Fruit fly (Drosophila melanogaster) whole organism: Measurements from ENCODE around the gene CG15023.

ENCODE experiments used
- CG8478 ChIP-seq: fragments of >200 bp; optimal IDR thresholded peaks from 2 replicates; lab custom pipeline; 2018; ENCODE audit warnings: inconsistent platforms
- Dll ChIP-seq: fragments of >200 bp; optimal IDR thresholded peaks from 2 replicates; lab custom pipeline; 2017
- EcR ChIP-seq, 2 experiments: fragments of >200 bp; optimal IDR thresholded peaks; 2 replicates each; lab custom pipeline; 2017; ENCODE audit warnings: missing biosample characterization in 2 of 2, missing genetic modification characterization in 2 of 2, missing genetic modification reagents in 2 of 2
- pan ChIP-seq: fragments of >200 bp; optimal IDR thresholded peaks from 2 replicates; lab custom pipeline; 2017
- psq ChIP-seq: fragments of >200 bp; optimal IDR thresholded peaks from 2 replicates; lab custom pipeline; 2017
- usp ChIP-seq: fragments of >200 bp; optimal IDR thresholded peaks from 2 replicates; lab custom pipeline; 2017; ENCODE audit warnings: missing biosample characterization, missing genetic modification characterization, mixed read lengths

CG15023 gene

DNA sequence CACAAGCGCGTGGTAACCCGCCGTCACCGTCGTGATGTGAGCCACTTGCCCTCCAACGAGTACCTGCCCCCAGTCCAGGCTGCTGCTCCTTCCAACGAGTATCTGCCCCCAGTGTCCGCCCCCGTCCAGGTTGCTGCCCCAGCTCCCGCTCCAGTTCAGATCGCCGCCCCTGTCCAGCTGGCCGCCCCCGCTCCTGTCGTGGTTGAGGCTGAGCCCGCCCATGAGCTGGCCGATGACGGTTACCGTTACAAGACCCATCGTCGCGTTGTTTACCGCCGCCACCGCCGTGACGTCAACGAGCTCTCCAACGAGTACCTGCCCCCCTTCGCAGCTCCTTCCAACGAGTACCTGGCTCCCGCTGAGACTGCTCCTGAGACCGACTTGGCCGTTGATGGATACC, 19.5 kb upstream of the CG15023 start:
- TF ChIP-seq pan (lab: Kevin White, UChicago) (no peak), usp (GFP tag; lab: Kevin White, UChicago) (no peak), Dll (lab: Kevin White, UChicago) (no peak), CG8478 (lab: Kevin White, UChicago) (no peak), psq (lab: Kevin White, UChicago) (no peak), EcR (GFP tag; optimal IDR thresholded peaks at IDR 0.05; lab: Kevin White, UChicago) (no peak)

- TF ChIP-seq CG8478 (lab: Kevin White, UChicago) (no peak), pan (lab: Kevin White, UChicago) (no peak), psq (lab: Kevin White, UChicago) (no peak), EcR (GFP tag; optimal IDR thresholded peaks at IDR 0.05; lab: Kevin White, UChicago) (no peak), usp (GFP tag; lab: Kevin White, UChicago) (no peak), Dll (lab: Kevin White, UChicago) (no peak)
Measured at dm6 chr3L:4479938-4480337, 18.6 kb upstream of the CG15023 start, which contains the start of gene CG7465. CG7465 (plus strand) TSS chr3L:4480283.

DNA sequence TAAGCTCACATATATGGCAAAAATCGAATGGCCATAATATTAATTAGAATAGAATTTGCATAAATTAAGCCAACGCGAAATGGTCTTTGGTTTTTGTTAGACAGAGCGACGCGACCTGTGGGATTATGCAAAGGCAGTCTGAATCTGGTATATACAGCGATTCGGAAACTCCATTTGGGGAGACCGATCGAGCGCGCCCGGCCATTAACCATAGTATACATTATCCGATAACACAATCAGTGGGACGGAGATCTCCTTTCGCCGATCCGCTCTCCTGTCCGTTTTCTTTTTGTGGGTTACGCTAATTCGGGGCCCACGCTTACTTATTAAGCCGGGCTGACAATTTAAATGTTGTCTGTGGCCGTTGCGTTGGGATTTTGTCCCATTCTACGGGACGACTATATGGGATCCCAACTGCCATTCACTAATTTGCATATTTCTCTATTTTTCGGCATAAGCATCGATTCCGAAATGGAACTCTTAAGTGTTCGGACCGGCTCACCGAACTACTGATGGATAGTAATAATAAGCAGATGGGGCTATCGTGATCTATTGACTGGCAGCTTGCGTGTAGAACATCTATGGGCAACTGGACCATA, 16.5 kb upstream of the CG15023 start:
- TF ChIP-seq EcR (GFP tag; optimal IDR thresholded peaks at IDR 0.05; lab: Kevin White, UChicago), result no peak
- no peak for TF ChIP-seq CG8478 (lab: Kevin White, UChicago)
- no peak for TF ChIP-seq psq (lab: Kevin White, UChicago)

dm6 chr3L:4475704-4476103, 14.4 kb upstream of the CG15023 start:
- TF ChIP-seq EcR (GFP tag; optimal IDR thresholded peaks at IDR 0.05; lab: Kevin White, UChicago) (no peak), psq (lab: Kevin White, UChicago) (no peak), pan (lab: Kevin White, UChicago) (no peak), usp (GFP tag; lab: Kevin White, UChicago) (no peak)

DNA sequence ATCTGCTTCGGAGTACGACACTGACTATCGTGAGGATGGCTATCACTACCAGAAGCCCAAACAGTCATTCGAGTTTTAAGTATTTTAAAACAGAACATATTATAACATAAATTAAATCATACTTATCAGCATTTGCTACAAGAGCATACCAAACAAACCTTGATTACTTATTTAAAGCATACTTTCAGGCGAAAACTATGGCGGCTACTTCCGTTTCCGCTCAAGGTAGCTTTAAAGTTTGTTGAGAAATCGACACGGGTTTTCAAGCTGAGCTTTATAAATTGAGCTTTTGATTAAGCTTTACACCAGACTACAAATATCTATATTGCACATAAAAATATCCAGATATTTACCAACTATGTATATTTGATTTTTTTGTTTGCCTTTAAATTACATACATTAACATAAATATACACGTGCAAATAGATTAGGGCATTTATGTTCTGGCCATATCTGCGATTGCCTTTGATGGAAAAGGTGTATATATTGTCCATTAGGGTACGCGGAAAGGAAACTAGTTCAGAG, 13.7 kb upstream of the CG15023 start:
- TF ChIP-seq EcR (GFP tag; optimal IDR thresholded peaks at IDR 0.05; lab: Kevin White, UChicago) (no peak), CG8478 (lab: Kevin White, UChicago) (no peak), usp (GFP tag; lab: Kevin White, UChicago) (no peak), Dll (lab: Kevin White, UChicago) (no peak), pan (lab: Kevin White, UChicago) (no peak), psq (lab: Kevin White, UChicago) (no peak)

DNA sequence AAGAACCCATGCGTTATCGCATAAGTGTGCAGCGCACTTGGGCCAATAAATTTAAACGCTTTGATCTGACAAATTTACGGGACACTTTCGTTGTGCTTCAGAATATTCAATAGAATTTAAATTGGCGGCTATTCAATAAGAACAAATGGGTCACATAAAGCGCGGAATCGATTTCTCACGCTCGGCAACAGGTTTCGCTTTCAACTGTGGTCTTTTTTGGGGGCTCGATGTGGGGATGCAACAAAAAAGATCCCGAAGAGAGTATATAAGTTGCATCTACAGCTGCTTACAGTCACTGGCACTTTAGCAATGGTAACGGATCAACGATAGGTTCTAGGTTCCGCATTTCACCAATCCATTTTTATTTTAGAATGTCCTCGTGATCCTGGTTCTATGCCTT, 11.5 kb upstream of the CG15023 start, which contains the start of gene CG11349:
CG11349 (plus strand) TSS at position 301 of the 400 bp plus-strand sequence.
- TF ChIP-seq CG8478 (lab: Kevin White, UChicago) (no peak), pan (lab: Kevin White, UChicago) (no peak), EcR (GFP tag; optimal IDR thresholded peaks at IDR 0.05; lab: Kevin White, UChicago) (no peak)

DNA sequence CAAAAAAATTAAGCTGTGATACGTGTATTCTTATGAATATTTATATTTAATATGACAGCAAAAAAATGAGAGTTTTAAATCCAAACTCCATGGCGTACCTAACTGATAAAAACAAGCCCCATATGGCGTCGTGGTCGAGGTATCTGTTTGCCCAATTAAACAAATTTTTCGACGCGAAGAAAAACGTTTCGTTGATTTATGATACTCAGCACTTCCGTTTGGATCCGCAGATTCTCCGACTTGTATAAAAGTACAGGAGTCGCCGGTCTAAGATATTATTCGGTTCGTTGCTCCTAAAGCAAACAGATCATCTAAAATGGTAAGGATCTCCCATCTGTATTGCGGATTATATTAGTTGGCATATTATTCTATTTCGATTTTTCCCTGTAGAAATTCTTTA, 10.1 kb upstream of the CG15023 start, which contains the start of gene CG32248:
CG32248 (plus strand) TSS at position 301 of the 400 bp plus-strand sequence.
- TF ChIP-seq CG8478 (lab: Kevin White, UChicago) (no peak), pan (lab: Kevin White, UChicago) (no peak), usp (GFP tag; lab: Kevin White, UChicago) (no peak), EcR (GFP tag; optimal IDR thresholded peaks at IDR 0.05; lab: Kevin White, UChicago) (no peak), Dll (lab: Kevin White, UChicago) (no peak), psq (lab: Kevin White, UChicago) (no peak)

- TF ChIP-seq pan (lab: Kevin White, UChicago) (no peak), usp (GFP tag; lab: Kevin White, UChicago) (no peak), EcR (GFP tag; optimal IDR thresholded peaks at IDR 0.05; lab: Kevin White, UChicago) (no peak), Dll (lab: Kevin White, UChicago) (no peak), psq (lab: Kevin White, UChicago) (no peak), CG8478 (lab: Kevin White, UChicago) (no peak)
Measured at dm6 chr3L:4469701-4470100, 8.4 kb upstream of the CG15023 start, which contains the start of gene CG32249. CG32249 (plus strand) TSS chr3L:4470001.

DNA sequence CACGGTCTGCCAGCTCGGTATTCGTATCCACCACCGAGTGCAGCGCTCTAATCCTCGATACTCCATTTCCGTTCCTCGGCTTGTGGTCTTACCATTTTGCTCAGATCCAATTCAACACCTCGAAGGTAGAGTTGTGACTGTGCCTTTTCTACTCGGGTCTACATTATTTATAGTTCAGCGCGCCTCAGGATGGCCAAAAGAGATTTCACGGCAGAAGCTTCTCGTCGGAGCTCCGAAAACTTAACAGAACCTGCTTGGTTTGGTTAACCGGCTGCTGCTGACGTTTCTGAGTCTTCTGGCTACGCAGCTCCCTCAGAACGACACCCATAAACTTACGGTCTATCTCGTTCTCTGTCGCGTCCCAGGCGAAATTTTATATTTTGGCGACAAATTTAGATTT, 5.2 kb upstream of the CG15023 start, which contains the start of gene CG32241:
CG32241 (minus strand) TSS at position 101 of the 400 bp plus-strand sequence.
- TF ChIP-seq psq (lab: Kevin White, UChicago) (no peak), pan (lab: Kevin White, UChicago) (no peak), usp (GFP tag; lab: Kevin White, UChicago) (no peak), Dll (lab: Kevin White, UChicago) (no peak), CG8478 (lab: Kevin White, UChicago) (no peak), EcR (GFP tag; optimal IDR thresholded peaks at IDR 0.05; lab: Kevin White, UChicago) (no peak)

DNA sequence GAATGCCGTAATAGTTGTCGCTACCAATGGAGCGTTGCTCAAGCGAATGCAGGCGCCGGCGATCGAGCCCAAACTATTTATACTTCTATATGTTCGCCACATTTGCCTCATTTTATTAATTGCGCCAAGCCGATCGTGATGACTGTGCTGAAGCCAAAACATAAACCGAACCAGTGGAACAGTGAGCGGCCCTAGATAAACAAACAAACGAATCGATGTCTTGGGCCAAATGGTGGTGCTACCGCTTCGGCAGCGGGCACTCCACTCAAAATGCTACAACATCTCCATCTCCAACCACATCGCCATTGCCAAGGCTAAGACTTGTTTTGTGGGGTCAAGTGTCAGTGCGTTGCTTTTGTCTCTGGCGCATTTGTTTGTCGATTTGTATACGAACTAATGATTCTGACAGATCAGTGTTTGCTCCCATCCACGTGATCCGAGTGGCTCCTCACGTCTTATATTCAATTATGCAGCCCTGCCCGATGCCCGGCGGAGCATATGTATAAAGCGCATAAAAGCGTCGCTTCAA, 2.5 kb upstream of the CG15023 start, which contains the start of gene CG15024:
CG15024 (minus strand) TSS at position 51 of the 529 bp plus-strand sequence.
- TF ChIP-seq Dll (lab: Kevin White, UChicago), result no peak
- no peak for TF ChIP-seq EcR (GFP tag; optimal IDR thresholded peaks at IDR 0.05; lab: Kevin White, UChicago)
- TF ChIP-seq usp (GFP tag; lab: Kevin White, UChicago), result no peak
- no peak for TF ChIP-seq pan (lab: Kevin White, UChicago)
- TF ChIP-seq psq (lab: Kevin White, UChicago), result no peak
- no peak for TF ChIP-seq CG8478 (lab: Kevin White, UChicago)

DNA sequence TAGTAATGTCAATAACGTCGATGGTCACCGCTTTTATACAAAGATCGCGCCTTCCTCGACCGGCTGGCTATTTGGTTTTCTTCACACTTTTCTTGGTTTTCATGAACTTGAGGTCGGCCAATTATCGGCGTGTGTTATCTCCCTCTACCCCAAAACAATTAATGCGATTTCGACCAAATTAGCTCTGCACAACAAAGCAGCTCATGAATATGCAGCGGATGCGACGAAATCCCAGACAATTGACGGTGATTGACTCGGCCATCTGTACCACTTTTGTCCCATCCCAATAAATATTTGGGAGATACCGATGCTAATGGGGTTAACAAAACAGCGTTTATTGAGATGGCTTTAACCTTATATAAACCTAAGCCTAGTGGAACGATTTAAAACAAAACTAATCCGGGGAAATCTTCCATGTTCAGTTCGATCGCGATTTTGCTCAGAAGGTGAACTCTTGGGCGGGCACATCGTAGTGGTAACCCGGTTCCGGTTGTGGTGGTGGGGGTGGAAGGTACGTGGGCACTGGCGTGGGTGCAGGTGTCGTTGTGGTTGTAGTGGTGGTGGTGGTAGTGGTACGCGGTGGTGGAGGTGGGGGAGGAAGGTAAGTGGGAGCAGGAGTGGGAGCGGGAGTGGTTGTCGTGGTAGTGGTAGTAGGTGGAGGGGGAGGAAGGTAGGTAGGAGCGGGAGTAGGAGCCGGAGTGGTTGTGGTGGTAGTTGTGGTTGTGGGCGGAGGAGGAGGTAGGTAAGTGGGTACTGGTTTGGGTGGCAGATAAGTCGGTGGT, 806 bp downstream of the CG15023 start, which contains the start of gene CG15022:
CG15022 (minus strand) TSS at position 11 of the 782 bp plus-strand sequence.
- TF ChIP-seq CG8478 (lab: Kevin White, UChicago), result no peak
- TF ChIP-seq Dll (lab: Kevin White, UChicago), result no peak
- TF ChIP-seq pan (lab: Kevin White, UChicago), result no peak
- TF ChIP-seq psq (lab: Kevin White, UChicago), result no peak
- no peak for TF ChIP-seq usp (GFP tag; lab: Kevin White, UChicago)
- no peak for TF ChIP-seq EcR (GFP tag; optimal IDR thresholded peaks at IDR 0.05; lab: Kevin White, UChicago)
